Fruit fly (Drosophila melanogaster) whole organism, embryonic: Measurements from ENCODE around the gene Hmr.
A peak's percentile ranks its signal among the peaks of the same experiment; 100 is the strongest.

ENCODE experiments used
- Ada2b ChIP-seq: fragments of 200-800 bp; sonication (Bioruptor generic); IDR thresholded peaks from 2 replicates; pipeline ENCODE4 v1.3.6; 2022; ENCODE audit warnings: missing biosample characterization, missing genetic modification characterization
- Awh ChIP-seq: fragments of 200-800 bp; sonication (Bioruptor generic); IDR thresholded peaks from 2 replicates; pipeline ENCODE4, ENCODE4 v1.3.6; 2022; ENCODE audit warnings: missing biosample characterization, missing genetic modification characterization
- B-H2 ChIP-seq: fragments of 200-800 bp; sonication (Bioruptor generic); optimal IDR thresholded peaks from 2 replicates; lab custom pipeline; 2018; ENCODE audit warnings: missing biosample characterization, mild to moderate bottlenecking, missing genetic modification characterization
- Bgb ChIP-seq: fragments of 200-800 bp; sonication (Bioruptor generic); IDR thresholded peaks from 2 replicates; pipeline ENCODE4 v1.3.6; 2022; ENCODE audit warnings: missing biosample characterization, missing genetic modification characterization; ENCODE audit not compliant: partially characterized antibody
- C15 ChIP-seq: fragments of 200-800 bp; sonication (Bioruptor generic); IDR thresholded peaks from 3 replicates; pipeline ENCODE4 v1.3.6; 2022; ENCODE audit warnings: missing biosample characterization, missing genetic modification characterization
- CG11696 ChIP-seq: fragments of 200-800 bp; sonication (Bioruptor generic); IDR thresholded peaks from 2 replicates; pipeline ENCODE4 v1.3.6; 2022; ENCODE audit warnings: missing biosample characterization, missing genetic modification characterization
- CG12155 ChIP-seq: fragments of 200-800 bp; sonication (Bioruptor generic); optimal IDR thresholded peaks from 3 replicates; lab custom pipeline; 2016; ENCODE audit warnings: missing biosample characterization, missing genetic modification characterization
- CG13894 ChIP-seq: fragments of 200-800 bp; sonication (Bioruptor generic); optimal IDR thresholded peaks from 3 replicates; lab custom pipeline; 2018; ENCODE audit warnings: missing biosample characterization, mild to moderate bottlenecking, missing genetic modification characterization, moderate library complexity
- CG14667 ChIP-seq: fragments of 200-800 bp; sonication (Bioruptor generic); IDR thresholded peaks from 2 replicates; pipeline ENCODE4 v1.3.6; 2022; ENCODE audit warnings: missing biosample characterization, missing genetic modification characterization
- CG15269 ChIP-seq: fragments of 200-800 bp; sonication (Bioruptor generic); optimal IDR thresholded peaks from 2 replicates; lab custom pipeline; 2018; ENCODE audit warnings: missing biosample characterization, mild to moderate bottlenecking, missing genetic modification characterization, moderate library complexity
- CG15479 ChIP-seq: fragments of 200-800 bp; sonication (Bioruptor generic); optimal IDR thresholded peaks from 3 replicates; lab custom pipeline; 2019; ENCODE audit warnings: missing biosample characterization, mild to moderate bottlenecking, missing genetic modification characterization, moderate library complexity
- CG17385 ChIP-seq: fragments of 200-800 bp; sonication (Bioruptor generic); optimal IDR thresholded peaks from 3 replicates; lab custom pipeline; 2018; ENCODE audit warnings: missing biosample characterization, mild to moderate bottlenecking, missing genetic modification characterization
- CG17568 ChIP-seq: fragments of 200-800 bp; sonication (Bioruptor generic); optimal IDR thresholded peaks from 2 replicates; lab custom pipeline; 2018; ENCODE audit warnings: missing biosample characterization, mild to moderate bottlenecking, missing genetic modification characterization, moderate library complexity
- CG17912 ChIP-seq: fragments of 200-800 bp; sonication (Bioruptor generic); optimal IDR thresholded peaks from 2 replicates; lab custom pipeline; 2018; ENCODE audit warnings: missing biosample characterization, mild to moderate bottlenecking, missing genetic modification characterization
- CG1832 ChIP-seq: fragments of 200-800 bp; sonication (Bioruptor generic); optimal IDR thresholded peaks from 2 replicates; lab custom pipeline; 2017; ENCODE audit warnings: missing biosample characterization, mild to moderate bottlenecking, missing genetic modification characterization, inconsistent platforms
- CG2678 ChIP-seq: fragments of 200-800 bp; sonication (Bioruptor generic); optimal IDR thresholded peaks from 3 replicates; lab custom pipeline; 2019; ENCODE audit warnings: missing biosample characterization, mild to moderate bottlenecking, missing genetic modification characterization, moderate library complexity
- CG31388 ChIP-seq: fragments of 200-800 bp; sonication (Bioruptor generic); optimal IDR thresholded peaks from 2 replicates; lab custom pipeline; 2016; ENCODE audit warnings: missing biosample characterization, missing genetic modification characterization
- CG32767 ChIP-seq: fragments of 200-800 bp; sonication (Bioruptor generic); IDR thresholded peaks from 2 replicates; pipeline ENCODE4 v1.3.6; 2022; ENCODE audit warnings: missing biosample characterization, missing genetic modification characterization
- CG6175 ChIP-seq: fragments of 200-800 bp; sonication (Bioruptor generic); IDR thresholded peaks from 3 replicates; pipeline ENCODE4 v1.3.6; 2022; ENCODE audit warnings: missing biosample characterization, missing genetic modification characterization
- CG9215 ChIP-seq: fragments of 200-800 bp; sonication (Bioruptor generic); IDR thresholded peaks from 2 replicates; pipeline ENCODE4 v1.3.6; 2022; ENCODE audit warnings: missing biosample characterization, missing genetic modification characterization
- CG9876 ChIP-seq: fragments of 200-800 bp; sonication (Bioruptor generic); optimal IDR thresholded peaks from 2 replicates; lab custom pipeline; 2016; ENCODE audit warnings: missing biosample characterization, missing genetic modification characterization
- Dll ChIP-seq: fragments of 200-800 bp; sonication (Bioruptor generic); IDR thresholded peaks from 4 replicates; pipeline ENCODE4 v1.3.6; 2022; ENCODE audit warnings: missing biosample characterization, missing genetic modification characterization; ENCODE audit not compliant: partially characterized antibody
- Dp ChIP-seq: fragments of 200-800 bp; sonication (Bioruptor generic); optimal IDR thresholded peaks from 2 replicates; lab custom pipeline; 2018; ENCODE audit warnings: missing biosample characterization, mild to moderate bottlenecking, missing genetic modification characterization, moderate library complexity
- ERR ChIP-seq: fragments of 200-800 bp; sonication (Bioruptor generic); optimal IDR thresholded peaks from 2 replicates; lab custom pipeline; 2016; ENCODE audit warnings: missing biosample characterization, missing genetic modification characterization
- Elba2 ChIP-seq: fragments of 200-800 bp; sonication (Bioruptor generic); optimal IDR thresholded peaks from 3 replicates; lab custom pipeline; 2016; ENCODE audit warnings: missing biosample characterization, missing genetic modification characterization
- HmgD ChIP-seq: fragments of 200-800 bp; sonication (Bioruptor generic); optimal IDR thresholded peaks from 3 replicates; lab custom pipeline; 2016; ENCODE audit warnings: missing biosample characterization, missing genetic modification characterization
- Hmx ChIP-seq: fragments of 200-800 bp; sonication (Bioruptor generic); optimal IDR thresholded peaks from 2 replicates; lab custom pipeline; 2016; ENCODE audit warnings: missing biosample characterization, missing genetic modification characterization
- Hr51 ChIP-seq, 2 experiments: fragments of 200-800 bp; sonication (Bioruptor generic); optimal IDR thresholded peaks; 2 replicates in 1 of 2; 3 replicates in 1 of 2; lab custom pipeline; 2016 to 2018; ENCODE audit warnings: missing biosample characterization in 2 of 2, missing genetic modification characterization in 2 of 2, mild to moderate bottlenecking in 1 of 2, moderate library complexity in 1 of 2
- Jarid2 ChIP-seq: fragments of 200-800 bp; sonication (Bioruptor generic); optimal IDR thresholded peaks from 3 replicates; lab custom pipeline; 2017; ENCODE audit warnings: mild to moderate bottlenecking, missing biosample characterization, missing genetic modification reagents, missing genetic modification characterization
- Oli ChIP-seq: fragments of 200-800 bp; sonication (Bioruptor generic); optimal IDR thresholded peaks from 2 replicates; lab custom pipeline; 2018; ENCODE audit warnings: missing biosample characterization, mild to moderate bottlenecking, missing genetic modification characterization, moderate library complexity
- Poxn ChIP-seq: fragments of 200-800 bp; sonication (Bioruptor generic); IDR thresholded peaks from 2 replicates; pipeline ENCODE4 v1.3.6; 2022; ENCODE audit warnings: missing biosample characterization, missing genetic modification characterization
- Tbp ChIP-seq: fragments of >200 bp; optimal IDR thresholded peaks from 2 replicates; lab custom pipeline; 2018; ENCODE audit warnings: missing biosample characterization, missing genetic modification characterization
- bsh ChIP-seq, 2 experiments: fragments of 200-800 bp; sonication (Bioruptor generic); optimal IDR thresholded peaks; 2 replicates each; lab custom pipeline; 2017 to 2018; ENCODE audit warnings: mild to moderate bottlenecking in 2 of 2, missing biosample characterization in 2 of 2, missing genetic modification characterization in 2 of 2, moderate library complexity in 1 of 2
- dan ChIP-seq: fragments of 200-800 bp; sonication (Bioruptor generic); IDR thresholded peaks from 2 replicates; pipeline ENCODE4 v1.3.6; 2022; ENCODE audit warnings: missing biosample characterization, missing genetic modification characterization
- esg ChIP-seq: fragments of 200-800 bp; sonication (Bioruptor generic); conservative IDR thresholded peaks from 2 replicates; pipeline ENCODE4 v1.3.6; 2022; ENCODE audit warnings: missing biosample characterization, missing genetic modification characterization
- gsb-n ChIP-seq: fragments of 200-800 bp; sonication (Bioruptor generic); optimal IDR thresholded peaks from 3 replicates; lab custom pipeline; 2018; ENCODE audit warnings: missing biosample characterization, mild to moderate bottlenecking, missing genetic modification characterization
- hkb ChIP-seq, 2 experiments: fragments of 200-800 bp in 1 of 2; fragments of >200 bp in 1 of 2; sonication (Bioruptor generic) in 1 of 2; IDR thresholded peaks in 1 of 2; optimal IDR thresholded peaks in 1 of 2; 2 replicates each; pipeline versions ENCODE4 v1.3.6 to Lab custom; 2017 to 2022; ENCODE audit warnings: missing biosample characterization in 1 of 2, missing genetic modification characterization in 1 of 2
- lbe ChIP-seq: fragments of 200-800 bp; sonication (Bioruptor generic); optimal IDR thresholded peaks from 2 replicates; lab custom pipeline; 2016; ENCODE audit warnings: missing biosample characterization, mild to moderate bottlenecking, missing genetic modification characterization
- lola ChIP-seq, 3 experiments: fragments of >200 bp in 2 of 3; fragments of 200-800 bp in 1 of 3; sonication (Bioruptor generic) in 1 of 3; optimal IDR thresholded peaks; 2 replicates each; lab custom pipeline; 2017 to 2019; ENCODE audit warnings: missing biosample characterization in 3 of 3, missing genetic modification characterization in 3 of 3, mild to moderate bottlenecking in 1 of 3, moderate library complexity in 1 of 3
- mld ChIP-seq: fragments of 200-800 bp; sonication (Bioruptor generic); IDR thresholded peaks from 3 replicates; pipeline ENCODE4 v1.3.6; 2022; ENCODE audit warnings: missing biosample characterization, missing genetic modification characterization; ENCODE audit not compliant: partially characterized antibody
- pan ChIP-seq, 4 experiments: fragments of >200 bp in 3 of 4; fragments of 200-800 bp in 1 of 4; sonication (Bioruptor generic) in 1 of 4; optimal IDR thresholded peaks in 3 of 4; IDR thresholded peaks in 1 of 4; 2 replicates each; pipeline versions ENCODE4 v1.3.6 to Lab custom; 2017 to 2022; ENCODE audit warnings: missing biosample characterization in 2 of 4, missing genetic modification characterization in 2 of 4, mixed read lengths in 1 of 4
- prd ChIP-seq, 3 experiments: fragments of >200 bp in 2 of 3; fragments of 200-800 bp in 1 of 3; sonication (Bioruptor generic) in 1 of 3; optimal IDR thresholded peaks in 2 of 3; IDR thresholded peaks in 1 of 3; 2 replicates in 2 of 3; 3 replicates in 1 of 3; pipeline versions ENCODE4 v1.3.6 to Lab custom; 2017 to 2022; ENCODE audit warnings: missing biosample characterization in 1 of 3, missing genetic modification characterization in 1 of 3
- sens ChIP-seq: fragments of 200-800 bp; sonication (Bioruptor generic); peaks from one replicate; lab custom pipeline; 2016; ENCODE audit warnings: missing biosample characterization, missing genetic modification characterization
- stc ChIP-seq: fragments of 200-800 bp; sonication (Bioruptor generic); IDR thresholded peaks from 2 replicates; pipeline ENCODE4 v1.3.6; 2022; ENCODE audit warnings: missing biosample characterization, missing genetic modification characterization
- stwl ChIP-seq: fragments of 200-800 bp; sonication (Bioruptor generic); optimal IDR thresholded peaks from 3 replicates; lab custom pipeline; 2018; ENCODE audit warnings: missing biosample characterization, mild to moderate bottlenecking, missing genetic modification characterization, moderate library complexity
- tgo ChIP-seq: fragments of 200-800 bp; sonication (Bioruptor generic); IDR thresholded peaks from 3 replicates; pipeline ENCODE4 v1.3.6; 2022; ENCODE audit warnings: missing biosample characterization, missing genetic modification characterization
- vfl ChIP-seq: fragments of 200-800 bp; sonication (Bioruptor generic); optimal IDR thresholded peaks from 2 replicates; lab custom pipeline; 2016; ENCODE audit warnings: missing biosample characterization, missing genetic modification characterization
- zen ChIP-seq: fragments of 200-800 bp; sonication (Bioruptor generic); optimal IDR thresholded peaks from 3 replicates; lab custom pipeline; 2018; ENCODE audit warnings: missing biosample characterization, mild to moderate bottlenecking, missing genetic modification characterization, moderate library complexity
- zf30C ChIP-seq: fragments of 200-800 bp; sonication (Bioruptor generic); optimal IDR thresholded peaks from 3 replicates; lab custom pipeline; 2018; ENCODE audit warnings: missing biosample characterization, mild to moderate bottlenecking, missing genetic modification characterization

Gene Hmr

dm6 chrX:10587445-10587844 is 8.2 kb downstream of the Hmr start (continued):
- TF ChIP-seq stwl (no peak), mld (no peak), CG1832 (GFP tag; lab: Kevin White, UChicago) (no peak), ERR (no peak), CG6175 (GFP tag; lab: Robert Waterston, UW) (no peak), pan (optimal IDR thresholded peaks at IDR 0.05; lab: Kevin White, UChicago) (no peak), pan (GFP tag; optimal IDR thresholded peaks at IDR 0.05 in 1 of 2, IDR thresholded peaks at IDR 0.05 in 1 of 2) (peak in 1 of 2 experiments; percentile 70), lola (GFP tag; optimal IDR thresholded peaks at IDR 0.05; lab: Kevin White, UChicago) (no peak), hkb (optimal IDR thresholded peaks at IDR 0.05; lab: Kevin White, UChicago) (no peak), hkb (GFP tag; IDR thresholded peaks at IDR 0.05; lab: Robert Waterston, UW) (peak; percentile 46), CG17568 (GFP tag; lab: Kevin White, UChicago) (no peak), CG9215 (GFP tag; lab: Robert Waterston, UW) (0 out of 2 replicates have a peak, but pooled peaks have one; percentile 24), Dp (no peak), Ada2b (peak; percentile 68), CG2678 (tag; lab: Kevin White, UChicago) (no peak), dan (GFP tag; lab: Robert Waterston, UW) (no peak), tgo (peak; percentile 58; the same call in 2 of the 3 replicates), Oli (tag; lab: Kevin White, UChicago) (no peak), gsb-n (tag; lab: Kevin White, UChicago) (no peak), zen (tag; lab: Kevin White, UChicago) (no peak), stc (GFP tag; lab: Robert Waterston, UW) (no peak), CG11696 (GFP tag; lab: Robert Waterston, UW) (0 out of 2 replicates have a peak, but pooled peaks have one; percentile 7), Dll (no peak), bsh (GFP tag; optimal IDR thresholded peaks at IDR 0.05; lab: Kevin White, UChicago) (no peak), prd (optimal IDR thresholded peaks at IDR 0.05; lab: Kevin White, UChicago) (no peak), prd (GFP tag; IDR thresholded peaks at IDR 0.05; lab: Robert Waterston, UW) (peak; percentile 66), CG15269 (peak; percentile 47), esg (GFP tag; lab: Robert Waterston, UW) (no peak), Jarid2 (GFP tag; lab: Kevin White, UChicago) (no peak), Hmx (GFP tag; lab: Kevin White, UChicago) (no peak), CG13894 (tag; lab: Kevin White, UChicago) (no peak), CG31388 (GFP tag; lab: Kevin White, UChicago) (no peak), CG32767 (peak; percentile 16; the same call in 1 of the 2 replicates), Poxn (no peak), CG14667 (GFP tag; lab: Robert Waterston, UW) (peak; percentile 31; the same call in 1 of the 2 replicates), HmgD (GFP tag; lab: Kevin White, UChicago) (no peak), CG9876 (GFP tag; lab: Kevin White, UChicago) (no peak), CG17912 (GFP tag; lab: Kevin White, UChicago) (no peak), CG12155 (GFP tag; lab: Kevin White, UChicago) (no peak), CG15479 (no peak), sens (peak; percentile 71), CG17385 (peak; percentile 22), Tbp (GFP tag; lab: Kevin White, UChicago) (no peak), zf30C (GFP tag; lab: Kevin White, UChicago) (no peak), B-H2 (GFP tag; lab: Kevin White, UChicago) (no peak), C15 (GFP tag; lab: Robert Waterston, UW) (0 out of 3 replicates have a peak, but pooled peaks have one; percentile 32), Elba2 (GFP tag; lab: Kevin White, UChicago) (no peak), Hr51 (GFP tag; optimal IDR thresholded peaks at IDR 0.05; lab: Kevin White, UChicago) (no peak), vfl (no peak), lbe (GFP tag; lab: Kevin White, UChicago) (no peak), Bgb (GFP tag; lab: Robert Waterston, UW) (no peak), Awh (GFP tag; lab: Robert Waterston, UW) (no peak)
